Fruit fly (Drosophila melanogaster): ENCODE data around the gene CG10646.

The CG10646 gene

DNA sequence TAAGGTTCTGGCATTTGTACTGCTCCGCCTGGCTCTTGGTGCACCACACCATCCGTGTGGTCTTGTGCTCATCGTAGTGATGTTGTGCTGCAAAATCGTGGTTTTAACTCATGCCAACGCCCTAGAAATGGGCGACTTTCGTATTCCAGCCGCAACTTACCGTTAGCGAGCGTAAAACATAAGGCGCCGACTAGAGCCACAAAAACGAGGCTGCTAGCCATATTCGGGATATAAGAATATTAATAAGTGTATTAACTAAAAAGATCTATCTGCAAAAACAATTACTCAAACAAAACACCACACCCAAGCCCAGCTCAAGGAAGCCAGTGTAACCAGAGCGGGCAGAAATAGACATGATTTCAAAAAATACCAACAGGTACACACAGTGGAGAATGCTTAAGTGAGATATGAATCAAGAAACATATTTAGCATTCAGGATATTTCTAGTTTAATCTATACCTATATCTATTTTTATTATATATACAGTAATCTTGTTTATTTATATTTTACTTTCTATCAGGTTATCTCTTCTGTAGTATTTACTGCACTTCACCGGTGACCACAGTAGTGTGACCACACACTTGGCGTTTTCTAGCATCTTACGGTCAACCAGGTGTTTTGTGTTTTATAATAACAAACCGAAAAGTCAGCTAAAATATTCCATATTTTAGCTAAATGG, 29.8 kb upstream of the CG10646 start, which contains the start of the genes Tsf2 and CG34242 (continued):
- TF ChIP-seq Dfd (GFP tag; optimal IDR thresholded peaks at IDR 0.05), result no peak
- no peak for TF ChIP-seq CG12236 (GFP tag; optimal IDR thresholded peaks at IDR 0.05)
- peak; percentile 52; the same call in 1 of the 2 replicates for TF ChIP-seq Doc2 (GFP tag; IDR thresholded peaks at IDR 0.05)
- no peak for TF ChIP-seq fd102C (GFP tag; optimal IDR thresholded peaks at IDR 0.05)
- peak; percentile 87 for TF ChIP-seq YL-1 (GFP tag; optimal IDR thresholded peaks at IDR 0.05)
- peak; percentile 84; the same call in 2 of the 3 replicates for TF ChIP-seq CG3726 (GFP tag; IDR thresholded peaks at IDR 0.05)
- TF ChIP-seq kah (GFP tag; optimal IDR thresholded peaks at IDR 0.05), result peak; percentile 47
- TF ChIP-seq Hmr (GFP tag; optimal IDR thresholded peaks at IDR 0.05), result no peak
- TF ChIP-seq CG3163 (GFP tag; optimal IDR thresholded peaks at IDR 0.05), result no peak
- TF ChIP-seq NFAT (GFP tag; IDR thresholded peaks at IDR 0.05), result peak; percentile 85
- TF ChIP-seq CG2889 (GFP tag; IDR thresholded peaks at IDR 0.05), result no peak

DNA sequence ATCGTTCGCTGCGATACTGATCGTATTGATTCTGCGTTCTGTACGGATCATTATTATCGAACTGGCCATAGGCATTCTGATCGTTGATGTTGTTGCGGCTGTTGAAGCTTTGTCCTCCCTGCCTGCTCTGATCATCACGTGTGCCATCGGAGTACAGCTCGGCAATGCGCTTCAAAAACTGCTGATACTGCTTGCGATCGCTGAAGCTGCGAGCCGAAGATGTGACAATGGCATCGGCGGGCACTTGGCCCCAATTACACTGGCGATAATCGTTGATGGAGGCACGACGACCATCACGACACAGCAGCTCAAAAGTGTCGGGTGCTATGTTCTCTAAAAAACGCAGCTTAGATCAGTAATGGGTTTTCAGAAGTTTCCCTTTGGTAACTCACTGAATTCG, 28.5 kb upstream of the CG10646 start:
- TF ChIP-seq scrt (GFP tag; optimal IDR thresholded peaks at IDR 0.05) (no peak), Ets65A (GFP tag) (peak; percentile 36), nerfin-2 (GFP tag; IDR thresholded peaks at IDR 0.05; ENCODE audit: partially characterized antibody) (peak; percentile 30; the same call in 1 of the 2 replicates)

- TF ChIP-seq toy (GFP tag; IDR thresholded peaks at IDR 0.05) (no peak), stwl (tag; optimal IDR thresholded peaks at IDR 0.05) (peak; percentile 44), chinmo (GFP tag; IDR thresholded peaks at IDR 0.05; ENCODE audit: partially characterized antibody) (no peak), Med (GFP tag) (peak; percentile 88), CG12299 (tag; optimal IDR thresholded peaks at IDR 0.05) (no peak), CG4328 (GFP tag; optimal IDR thresholded peaks at IDR 0.05) (no peak), C15 (GFP tag; IDR thresholded peaks at IDR 0.05) (no peak), phol (tag; optimal IDR thresholded peaks at IDR 0.05) (peak; percentile 21), croc (GFP tag; conservative IDR thresholded peaks at IDR 0.05) (no peak), pnt (GFP tag; optimal IDR thresholded peaks at IDR 0.05) (no peak), trem (tag; optimal IDR thresholded peaks at IDR 0.05) (peak; percentile 14), CG10209 (GFP tag; optimal IDR thresholded peaks at IDR 0.05) (no peak), Usf (GFP tag; optimal IDR thresholded peaks at IDR 0.05) (no peak), Trl (optimal IDR thresholded peaks at IDR 0.05) (no peak), Trl (GFP tag; optimal IDR thresholded peaks at IDR 0.05) (no peak), Asciz (GFP tag; optimal IDR thresholded peaks at IDR 0.05) (no peak), CG18011 (GFP tag; optimal IDR thresholded peaks at IDR 0.05) (no peak), CG5953 (GFP tag; IDR thresholded peaks at IDR 0.05) (no peak), CG31365 (tag; optimal IDR thresholded peaks at IDR 0.05) (no peak), CG7987 (GFP tag; optimal IDR thresholded peaks at IDR 0.05) (no peak), CG11560 (tag; IDR thresholded peaks at IDR 0.05) (no peak), ab (GFP tag; optimal IDR thresholded peaks at IDR 0.05) (no peak), nmo (GFP tag; optimal IDR thresholded peaks at IDR 0.05) (peak; percentile 12), ERR (GFP tag; optimal IDR thresholded peaks at IDR 0.05) (peak; percentile 14), CG3838 (GFP tag; optimal IDR thresholded peaks at IDR 0.05) (no peak), CG9609 (GFP tag; optimal IDR thresholded peaks at IDR 0.05) (no peak), CG17912 (GFP tag; optimal IDR thresholded peaks at IDR 0.05) (no peak), Blimp-1 (GFP tag; optimal IDR thresholded peaks at IDR 0.05) (no peak), Drgx (GFP tag; IDR thresholded peaks at IDR 0.05) (no peak), slbo (GFP tag; IDR thresholded peaks at IDR 0.05) (0 out of 2 replicates have a peak, but pooled peaks have one; percentile 20), CG17359 (tag; optimal IDR thresholded peaks at IDR 0.05) (no peak), tio (GFP tag; optimal IDR thresholded peaks at IDR 0.05) (no peak), Nf-YB (GFP tag; optimal IDR thresholded peaks at IDR 0.05) (no peak), CG4730 (GFP tag; IDR thresholded peaks at IDR 0.05) (no peak)
Measured at dm6 chr3L:12530044-12530443, 26.4 kb upstream of the CG10646 start, which contains the start of gene nst. nst (minus strand) TSS chr3L:12530171.
